Worm (Caenorhabditis elegans) whole organism, L1 larva: ENCODE results near the gene D2096.10.
A peak's percentile ranks its signal among the peaks of the same experiment; 100 is the strongest.
"Not testable (repeated sequence)": the region's sequence is repeated elsewhere in the genome, so short reads cannot be mapped to it uniquely, and the experiment has no call there.

Experiments used
- C04F5.9 ChIP-seq: sonication (generic microtip); optimal IDR thresholded peaks from 2 replicates; lab custom pipeline; 2016; ENCODE audit warnings: missing genetic modification characterization, missing compliant biosample characterization
- C34B4.2 ChIP-seq: sonication (generic microtip); optimal IDR thresholded peaks from 2 replicates; lab custom pipeline; 2017; ENCODE audit warnings: mild to moderate bottlenecking, missing genetic modification characterization, missing compliant biosample characterization
- F16B12.6 ChIP-seq: fragments of 150-350 bp; optimal IDR thresholded peaks from 2 replicates; lab custom pipeline; 2014; ENCODE audit warnings: missing biosample characterization, missing genetic modification characterization
- aha-1 ChIP-seq: fragments of 150-350 bp; optimal IDR thresholded peaks from 2 replicates; lab custom pipeline; 2014; ENCODE audit warnings: missing biosample characterization, missing genetic modification characterization
- ceh-63 ChIP-seq: fragments of 200-800 bp; sonication (Bioruptor generic); optimal IDR thresholded peaks from 2 replicates; lab custom pipeline; 2018; ENCODE audit warnings: mild to moderate bottlenecking, missing genetic modification characterization, missing compliant biosample characterization
- ceh-90 ChIP-seq: sonication (generic microtip); optimal IDR thresholded peaks from 2 replicates; lab custom pipeline; 2016; ENCODE audit warnings: missing genetic modification characterization, missing compliant biosample characterization
- dpl-1 ChIP-seq, 3 experiments: fragments of 150-350 bp in 2 of 3; sonication (generic microtip) in 1 of 3; optimal IDR thresholded peaks; 2 replicates each; lab custom pipeline; 2014 to 2017; ENCODE audit warnings: missing biosample characterization in 3 of 3, missing genetic modification characterization in 3 of 3, missing genetic modification reagents in 3 of 3
- efl-1 ChIP-seq, 4 experiments: fragments of 150-350 bp; optimal IDR thresholded peaks in 3 of 4; peaks in 1 of 4; 1 replicate in 1 of 4; 2 replicates in 3 of 4; lab custom pipeline; 2014; ENCODE audit warnings: missing biosample characterization in 2 of 4, missing genetic modification characterization in 2 of 4, missing genetic modification reagents in 2 of 4
- egl-13 ChIP-seq: sonication (generic microtip); optimal IDR thresholded peaks from 2 replicates; lab custom pipeline; 2016; ENCODE audit warnings: missing genotype, missing genetic modification reagents, missing genetic modification characterization, missing compliant biosample characterization
- fkh-4 ChIP-seq: sonication (generic microtip); optimal IDR thresholded peaks from 2 replicates; lab custom pipeline; 2016; ENCODE audit warnings: missing compliant biosample characterization, missing genetic modification characterization, borderline replicate concordance
- hpl-2 ChIP-seq: fragments of 150-350 bp; optimal IDR thresholded peaks from 2 replicates; lab custom pipeline; 2014; ENCODE audit warnings: missing biosample characterization, missing genetic modification reagents, missing genetic modification characterization
- isw-1 ChIP-seq: fragments of 200-800 bp; sonication (Bioruptor generic); IDR thresholded peaks from 2 replicates; pipeline ENCODE4 v1.3.6; 2022; ENCODE audit warnings: missing genetic modification characterization, missing compliant biosample characterization
- jun-1 ChIP-seq: fragments of 150-350 bp; optimal IDR thresholded peaks from 2 replicates; lab custom pipeline; 2014; ENCODE audit warnings: missing biosample characterization, missing genetic modification reagents, missing genetic modification characterization
- lin-15B ChIP-seq: fragments of 150-350 bp; sonication (generic microtip); optimal IDR thresholded peaks from 3 replicates; lab custom pipeline; 2014; ENCODE audit warnings: missing biosample characterization, missing genetic modification characterization
- lin-35 ChIP-seq, 2 experiments: fragments of 150-350 bp; optimal IDR thresholded peaks; 2 replicates each; lab custom pipeline; 2014; ENCODE audit warnings: missing biosample characterization in 2 of 2, missing genetic modification characterization in 2 of 2, missing genetic modification reagents in 2 of 2
- lin-39 ChIP-seq: fragments of 150-350 bp; optimal IDR thresholded peaks from 2 replicates; lab custom pipeline; 2014; ENCODE audit warnings: missing biosample characterization, missing genetic modification reagents, missing genetic modification characterization
- lsy-2 ChIP-seq, 2 experiments: fragments of 150-350 bp; optimal IDR thresholded peaks; 2 replicates each; lab custom pipeline; 2014; ENCODE audit warnings: missing biosample characterization in 2 of 2, missing genetic modification characterization in 2 of 2
- mdl-1 ChIP-seq, 2 experiments: fragments of 150-350 bp; optimal IDR thresholded peaks; 2 replicates each; lab custom pipeline; 2014 to 2017; ENCODE audit warnings: missing biosample characterization in 2 of 2, missing genetic modification characterization in 2 of 2, inconsistent platforms in 1 of 2
- nhr-20 ChIP-seq: sonication (generic microtip); optimal IDR thresholded peaks from 2 replicates; lab custom pipeline; 2016; ENCODE audit warnings: mild to moderate bottlenecking, missing genetic modification characterization, missing compliant biosample characterization
- nhr-47 ChIP-seq: sonication (generic microtip); optimal IDR thresholded peaks from 2 replicates; lab custom pipeline; 2016; ENCODE audit warnings: mild to moderate bottlenecking, missing genetic modification characterization, moderate library complexity, missing compliant biosample characterization
- nhr-84 ChIP-seq: sonication (generic microtip); optimal IDR thresholded peaks from 2 replicates; lab custom pipeline; 2017; ENCODE audit warnings: missing biosample characterization, missing genetic modification characterization
- pag-3 ChIP-seq: sonication (generic microtip); optimal IDR thresholded peaks from 2 replicates; lab custom pipeline; 2017; ENCODE audit warnings: missing genetic modification characterization, mild to moderate bottlenecking, missing compliant biosample characterization, antibody characterized with exemption, borderline replicate concordance; ENCODE audit not compliant: insufficient read depth
- skn-1 ChIP-seq: fragments of 150-350 bp; optimal IDR thresholded peaks from 2 replicates; lab custom pipeline; 2014; ENCODE audit warnings: missing biosample characterization, missing genetic modification characterization
- snpc-4 ChIP-seq: fragments of 150-350 bp; optimal IDR thresholded peaks from 2 replicates; lab custom pipeline; 2014; ENCODE audit warnings: missing biosample characterization, missing genetic modification characterization
- sox-4 ChIP-seq: sonication (generic microtip); optimal IDR thresholded peaks from 2 replicates; lab custom pipeline; 2016; ENCODE audit warnings: missing genetic modification characterization, missing compliant biosample characterization
- sup-37 ChIP-seq: fragments of 200-800 bp; sonication (Bioruptor generic); optimal IDR thresholded peaks from 2 replicates; lab custom pipeline; 2018; ENCODE audit warnings: mild to moderate bottlenecking, missing genetic modification characterization, missing compliant biosample characterization
- swsn-7 ChIP-seq: sonication (generic microtip); optimal IDR thresholded peaks from 2 replicates; lab custom pipeline; 2016; ENCODE audit warnings: missing genetic modification characterization, missing compliant biosample characterization
- tbx-2 ChIP-seq: sonication (generic microtip); optimal IDR thresholded peaks from 2 replicates; lab custom pipeline; 2016; ENCODE audit warnings: missing genetic modification characterization, missing compliant biosample characterization
- unc-130 ChIP-seq: fragments of 150-350 bp; optimal IDR thresholded peaks from 2 replicates; lab custom pipeline; 2017; ENCODE audit warnings: missing biosample characterization, missing genetic modification characterization, inconsistent platforms
- unc-86 ChIP-seq: sonication (generic microtip); optimal IDR thresholded peaks from 2 replicates; lab custom pipeline; 2016; ENCODE audit warnings: missing genetic modification characterization, missing compliant biosample characterization
- xbp-1 ChIP-seq: sonication (generic microtip); optimal IDR thresholded peaks from 2 replicates; lab custom pipeline; 2016; ENCODE audit warnings: missing genetic modification characterization, missing compliant biosample characterization
- zag-1 ChIP-seq: fragments of 150-350 bp; optimal IDR thresholded peaks from 2 replicates; lab custom pipeline; 2014; ENCODE audit warnings: missing biosample characterization, missing genetic modification characterization

The D2096.10 gene

ce11 chrIV:8358492-8358891 lies 30.5 kb downstream of the D2096.10 start, which contains the start of gene D2096.13:
TSS of gene D2096.13 (minus strand) at chrIV:8358592.
- no peak for TF ChIP-seq snpc-4
- TF ChIP-seq lin-35 (GFP tag; optimal IDR thresholded peaks at IDR 0.05; lab: Kevin White, UChicago), result no peak
- no peak for TF ChIP-seq lin-39
- TF ChIP-seq swsn-7 (tag; lab: Kevin White, UChicago), result no peak
- TF ChIP-seq pag-3, result no peak
- no peak for TF ChIP-seq skn-1 (tag; lab: Kevin White, UChicago)
- no peak for TF ChIP-seq nhr-47 (tag; lab: Kevin White, UChicago)
- TF ChIP-seq sup-37 (GFP tag; lab: Kevin White, UChicago), result no peak
- TF ChIP-seq ceh-90 (tag; lab: Kevin White, UChicago), result no peak
- TF ChIP-seq nhr-84 (tag; lab: Kevin White, UChicago), result no peak
- TF ChIP-seq aha-1 (tag; lab: Kevin White, UChicago), result no peak
- TF ChIP-seq jun-1, result no peak

DNA sequence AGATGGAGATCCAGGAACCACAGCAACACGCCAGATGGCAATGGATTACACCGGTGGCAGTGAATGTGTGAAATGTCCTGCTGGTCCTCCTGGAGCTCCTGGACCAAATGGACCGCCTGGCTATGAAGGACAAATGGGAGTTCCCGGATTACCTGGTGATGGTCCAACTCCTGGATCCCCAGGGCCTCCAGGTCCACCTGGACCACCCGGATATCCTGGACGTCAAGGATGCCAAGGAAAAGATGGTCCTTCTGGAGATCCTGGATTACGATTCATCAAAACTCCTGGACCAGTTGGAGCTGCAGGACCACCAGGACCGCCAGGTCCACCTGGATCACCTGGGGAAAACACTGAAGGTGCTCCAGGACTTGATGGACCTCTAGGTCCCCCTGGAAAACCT lies 31.7 kb downstream of the D2096.10 start:
- TF ChIP-seq efl-1 (optimal IDR thresholded peaks at IDR 0.05; lab: Kevin White, UChicago) (no peak), efl-1 (GFP tag; optimal IDR thresholded peaks at IDR 0.05 in 1 of 2; lab: Kevin White, UChicago) (peak in 1 of 2 experiments; percentile 81), lin-15B (tag; lab: Kevin White, UChicago) (no peak)
- TF ChIP-seq, all 84 proteins: peak for 1

ce11 chrIV:8355592-8355991 lies 33.4 kb downstream of the D2096.10 start, which contains the start of the genes F17E9.2 and col-116:
TSS of gene F17E9.2 (plus strand) at chrIV:8355892.
TSS of gene col-116 (plus strand) at chrIV:8355906.
- TF ChIP-seq tbx-2 (tag; lab: Kevin White, UChicago) (no peak), C04F5.9 (tag; lab: Kevin White, UChicago) (no peak), efl-1 (optimal IDR thresholded peaks at IDR 0.05; lab: Kevin White, UChicago) (no peak), efl-1 (GFP tag; optimal IDR thresholded peaks at IDR 0.05 in 1 of 2; lab: Kevin White, UChicago) (peak in 1 of 2 experiments; percentile 60)
- TF ChIP-seq, all 84 proteins: peak for 1

- no peak for TF ChIP-seq unc-86
- TF ChIP-seq sox-4 (tag; lab: Kevin White, UChicago), result no peak
- no peak for TF ChIP-seq ceh-63 (GFP tag; lab: Kevin White, UChicago)
- TF ChIP-seq dpl-1 (GFP tag; optimal IDR thresholded peaks at IDR 0.05; lab: Kevin White, UChicago), result no peak
- TF ChIP-seq C34B4.2, result no peak
- no peak for TF ChIP-seq hpl-2 (GFP tag; lab: Kevin White, UChicago)
- no peak for TF ChIP-seq jun-1
- no peak for TF ChIP-seq zag-1 (tag; lab: Kevin White, UChicago)
- no peak for TF ChIP-seq nhr-20 (tag; lab: Kevin White, UChicago)
- no peak for TF ChIP-seq xbp-1 (tag; lab: Kevin White, UChicago)
- TF ChIP-seq tbx-2 (tag; lab: Kevin White, UChicago), result no peak
- no peak for TF ChIP-seq mdl-1 (tag; optimal IDR thresholded peaks at IDR 0.05; lab: Kevin White, UChicago)
- no peak for TF ChIP-seq isw-1 (GFP tag; lab: Robert Waterston, UW)
- TF ChIP-seq unc-130 (tag; lab: Kevin White, UChicago), result no peak
- TF ChIP-seq F16B12.6 (tag; lab: Kevin White, UChicago), result no peak
- TF ChIP-seq lsy-2 (tag; optimal IDR thresholded peaks at IDR 0.05; lab: Kevin White, UChicago), result no peak
These were observed 34.5 kb downstream of the D2096.10 start, which contains the start of gene F17E9.3 for ce11 chrIV:8354572-8354971. TSS of gene F17E9.3 (plus strand) at chrIV:8354872.

- not testable (repeated sequence) for TF ChIP-seq egl-13, fkh-4, xbp-1 (tag; lab: Kevin White, UChicago)
These were observed 37.0 kb downstream of the D2096.10 start, which contains the start of gene F17E9.16 for ce11 chrIV:8352036-8352435. TSS of gene F17E9.16 (plus strand) at chrIV:8352336.
